Worm (Caenorhabditis elegans): ENCODE results near the gene adal-1.

ce11 chrII:6932978-6933377, 39.5 kb upstream of the adal-1 start:
- TF ChIP-seq aly-1 (tag; optimal IDR thresholded peaks at IDR 0.05) (no peak), hmg-4 (GFP tag; optimal IDR thresholded peaks at IDR 0.05) (no peak), ama-1 (optimal IDR thresholded peaks at IDR 0.05) (no peak), tbx-37 (GFP tag; conservative IDR thresholded peaks at IDR 0.05) (no peak), sea-1 (GFP tag; conservative IDR thresholded peaks at IDR 0.05) (no peak), ceh-36 (tag; optimal IDR thresholded peaks at IDR 0.05) (no peak), hmbx-1 (tag; optimal IDR thresholded peaks at IDR 0.05) (no peak), ceh-13 (GFP tag; optimal IDR thresholded peaks at IDR 0.05) (no peak), tbx-11 (GFP tag; IDR thresholded peaks at IDR 0.05) (no peak), tra-4 (tag; optimal IDR thresholded peaks at IDR 0.05) (no peak), flt-1 (GFP tag; IDR thresholded peaks at IDR 0.05) (no peak), pes-1 (GFP tag; IDR thresholded peaks at IDR 0.05) (no peak), scrt-1 (GFP tag; IDR thresholded peaks at IDR 0.05) (no peak)
